Fruit fly (Drosophila melanogaster) whole organism, pupa: ENCODE measurements around the gene Golgin104.

ENCODE experiments used
- CG12605 ChIP-seq: fragments of 200-800 bp; sonication (Bioruptor generic); IDR thresholded peaks from 2 replicates; pipeline ENCODE4 v1.3.6; 2022; ENCODE audit warnings: missing biosample characterization, missing genetic modification characterization
- CG8301 ChIP-seq: fragments of 200-800 bp; sonication (Bioruptor generic); optimal IDR thresholded peaks from 2 replicates; lab custom pipeline; 2018; ENCODE audit warnings: missing biosample characterization, mild to moderate bottlenecking, missing genetic modification characterization
- rn ChIP-seq: fragments of 200-800 bp; sonication (Bioruptor generic); IDR thresholded peaks from 2 replicates; pipeline ENCODE4 v1.3.6; 2022; ENCODE audit warnings: missing biosample characterization, missing genetic modification characterization

DNA sequence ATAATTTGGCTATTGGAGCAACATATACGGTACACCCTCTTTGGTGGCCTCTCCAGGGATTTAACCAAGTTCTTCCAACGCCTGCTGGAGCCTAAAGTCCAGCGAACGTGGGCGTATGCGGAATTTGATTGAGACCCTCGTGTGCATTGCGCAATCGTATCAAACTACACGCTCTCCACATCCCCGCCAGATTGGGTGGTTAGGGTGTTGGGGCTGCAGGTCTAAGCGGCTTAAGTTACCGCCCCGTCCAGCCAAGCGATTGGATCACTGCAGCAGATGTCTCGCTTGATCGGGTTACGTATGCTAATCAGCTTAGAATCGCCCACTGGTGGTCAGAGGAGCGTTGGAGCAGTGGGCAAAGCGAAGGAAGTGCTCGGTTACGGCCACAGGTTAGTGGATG is 21.0 kb downstream of the Golgin104 start, which contains the start of gene CG33060:
- TF ChIP-seq rn (GFP tag; lab: Robert Waterston, UW) (no peak), CG8301 (tag; lab: Kevin White, UChicago) (no peak), CG12605 (GFP tag; lab: Robert Waterston, UW) (no peak)
